Worm (Caenorhabditis elegans) whole organism, early embryonic: ENCODE data around the gene F19B6.10.

Experiments used
- B0310.2 ChIP-seq: sonication (generic microtip); optimal IDR thresholded peaks from 2 replicates; lab custom pipeline; 2016; ENCODE audit warnings: mild to moderate bottlenecking, missing genetic modification characterization, missing compliant biosample characterization
- F13C5.2 ChIP-seq: sonication (generic microtip); optimal IDR thresholded peaks from 2 replicates; lab custom pipeline; 2017; ENCODE audit warnings: mild to moderate bottlenecking, missing genetic modification characterization, inconsistent platforms, missing compliant biosample characterization
- aly-1 ChIP-seq: sonication (generic microtip); optimal IDR thresholded peaks from 2 replicates; lab custom pipeline; 2016; ENCODE audit warnings: missing genetic modification characterization, missing compliant biosample characterization
- ama-1 ChIP-seq: fragments of 150-350 bp; optimal IDR thresholded peaks from 2 replicates; lab custom pipeline; 2014
- ceh-13 ChIP-seq: fragments of 200-800 bp; sonication (Bioruptor generic); optimal IDR thresholded peaks from 2 replicates; lab custom pipeline; 2018; ENCODE audit warnings: mild to moderate bottlenecking, missing genetic modification characterization, missing compliant biosample characterization
- ceh-36 ChIP-seq: sonication (generic microtip); optimal IDR thresholded peaks from 2 replicates; lab custom pipeline; 2016; ENCODE audit warnings: missing genetic modification characterization, inconsistent platforms, missing compliant biosample characterization
- ets-7 ChIP-seq: sonication (generic microtip); optimal IDR thresholded peaks from 2 replicates; lab custom pipeline; 2016; ENCODE audit warnings: missing genotype, missing genetic modification characterization, missing compliant biosample characterization
- hmg-4 ChIP-seq: fragments of 200-800 bp; sonication (Bioruptor generic); optimal IDR thresholded peaks from 2 replicates; lab custom pipeline; 2018; ENCODE audit warnings: mild to moderate bottlenecking, missing genetic modification characterization, missing compliant biosample characterization
- hnd-1 ChIP-seq: sonication (generic microtip); optimal IDR thresholded peaks from 2 replicates; lab custom pipeline; 2016; ENCODE audit warnings: missing genetic modification characterization, missing compliant biosample characterization
- sea-1 ChIP-seq: fragments of 200-800 bp; sonication (Bioruptor generic); conservative IDR thresholded peaks from 2 replicates; pipeline ENCODE4 v1.3.6; 2022; ENCODE audit warnings: missing genetic modification characterization, missing compliant biosample characterization
- tbx-37 ChIP-seq: fragments of 200-800 bp; sonication (Bioruptor generic); conservative IDR thresholded peaks from 2 replicates; pipeline ENCODE4 v1.3.6; 2022; ENCODE audit warnings: missing genetic modification reagents, missing genetic modification characterization, missing compliant biosample characterization
- tra-4 ChIP-seq: sonication (generic microtip); optimal IDR thresholded peaks from 2 replicates; lab custom pipeline; 2017; ENCODE audit warnings: missing genetic modification characterization, missing compliant biosample characterization

ce11 chrIV:12361392-12362092 is 24.5 kb downstream of the F19B6.10 start, which contains the start of the genes ccr-4 and ZC518.8:
- TF ChIP-seq ama-1 (lab: Kevin White, UChicago) = no peak
- no peak for TF ChIP-seq ets-7
- TF ChIP-seq tra-4 = no peak
- no peak for TF ChIP-seq ceh-13
- no peak for TF ChIP-seq ceh-36 (tag; lab: Kevin White, UChicago)
- TF ChIP-seq aly-1 (tag; lab: Kevin White, UChicago) = no peak
- no peak for TF ChIP-seq sea-1 (GFP tag; lab: Robert Waterston, UW)
- no peak for TF ChIP-seq F13C5.2 (tag; lab: Kevin White, UChicago)
- no peak for TF ChIP-seq hnd-1 (tag; lab: Kevin White, UChicago)
- TF ChIP-seq B0310.2 (tag; lab: Kevin White, UChicago) = no peak
- no peak for TF ChIP-seq hmg-4 (GFP tag; lab: Kevin White, UChicago)
- no peak for TF ChIP-seq tbx-37 (GFP tag; lab: Robert Waterston, UW)
